Worm (Caenorhabditis elegans): ENCODE data around the gene M70.3.
A peak's percentile ranks its signal among the peaks of the same experiment; 100 is the strongest.
"Not testable (repeated sequence)": the region's sequence is repeated elsewhere in the genome, so short reads cannot be mapped to it uniquely, and the experiment has no call there.

M70.3 gene

ce11 chrIV:2246150-2246549 lies 3.9 kb upstream of the M70.3 start:
- TF ChIP-seq zip-4 (GFP tag; optimal IDR thresholded peaks at IDR 0.05), result no peak
- TF ChIP-seq skn-1 (tag; optimal IDR thresholded peaks at IDR 0.05), result no peak
- no peak for TF ChIP-seq isw-1 (GFP tag; IDR thresholded peaks at IDR 0.05)
- no peak for TF ChIP-seq hpl-2 (GFP tag; optimal IDR thresholded peaks at IDR 0.05)
- TF ChIP-seq nhr-12 (tag; optimal IDR thresholded peaks at IDR 0.05), result no peak
- no peak for TF ChIP-seq ztf-11 (tag; optimal IDR thresholded peaks at IDR 0.05)
- no peak for TF ChIP-seq snpc-4 (tag; optimal IDR thresholded peaks at IDR 0.05)
- TF ChIP-seq zag-1 (tag; optimal IDR thresholded peaks at IDR 0.05), result no peak
- TF ChIP-seq ceh-63 (GFP tag; optimal IDR thresholded peaks at IDR 0.05), result no peak
- no peak for TF ChIP-seq unc-98 (GFP tag; IDR thresholded peaks at IDR 0.05)
- TF ChIP-seq elt-3 (tag; optimal IDR thresholded peaks at IDR 0.05), result no peak

ce11 chrIV:2245565-2245964 lies 3.3 kb upstream of the M70.3 start, which contains the start of gene M70.1:
Gene M70.1, plus strand, starts transcription at chrIV:2245865.
- TF ChIP-seq nhr-76, pqm-1, elt-2 (tag; optimal IDR thresholded peaks at IDR 0.05): not testable (repeated sequence)

ce11 chrIV:2236654-2237613 lies 5.3 kb downstream of the M70.3 start:
- TF ChIP-seq xbp-1 (tag; optimal IDR thresholded peaks at IDR 0.05) (no peak), mab-9 (GFP tag; IDR thresholded peaks at IDR 0.05) (peak; percentile 13; the same call in 1 of the 2 replicates), fkh-10 (GFP tag; optimal IDR thresholded peaks at IDR 0.05) (no peak), efl-1 (optimal IDR thresholded peaks at IDR 0.05) (no peak), efl-1 (GFP tag; optimal IDR thresholded peaks at IDR 0.05 in 1 of 2) (peak in 1 of 2 experiments; percentile 56), ceh-82 (tag; optimal IDR thresholded peaks at IDR 0.05) (no peak)

- TF ChIP-seq mep-1 (tag; optimal IDR thresholded peaks at IDR 0.05), result no peak
- TF ChIP-seq zip-4 (GFP tag; optimal IDR thresholded peaks at IDR 0.05), result no peak
- TF ChIP-seq egl-13 (tag; optimal IDR thresholded peaks at IDR 0.05), result no peak
- TF ChIP-seq lsy-2 (tag; optimal IDR thresholded peaks at IDR 0.05), result no peak
- no peak for TF ChIP-seq efl-1 (optimal IDR thresholded peaks at IDR 0.05)
- TF ChIP-seq efl-1 (GFP tag; optimal IDR thresholded peaks at IDR 0.05 in 1 of 2), result no peak
- TF ChIP-seq sox-4 (tag; optimal IDR thresholded peaks at IDR 0.05), result no peak
- TF ChIP-seq hlh-17 (GFP tag; optimal IDR thresholded peaks at IDR 0.05; ENCODE audit: borderline replicate concordance), result no peak
Measured at ce11 chrIV:2235983-2236382, 6.3 kb downstream of the M70.3 start.

ce11 chrIV:2228678-2229077 lies 13.6 kb downstream of the M70.3 start:
- TF ChIP-seq zip-4 (GFP tag; optimal IDR thresholded peaks at IDR 0.05) (no peak), mep-1 (tag; optimal IDR thresholded peaks at IDR 0.05) (no peak), lin-15B (tag; optimal IDR thresholded peaks at IDR 0.05) (no peak), aly-2 (tag; optimal IDR thresholded peaks at IDR 0.05) (no peak), pqm-1 (tag; optimal IDR thresholded peaks at IDR 0.05) (no peak), nhr-11 (tag; optimal IDR thresholded peaks at IDR 0.05) (no peak), ceh-63 (GFP tag; optimal IDR thresholded peaks at IDR 0.05) (no peak), F16B12.6 (tag; optimal IDR thresholded peaks at IDR 0.05) (no peak), irx-1 (tag; optimal IDR thresholded peaks at IDR 0.05) (no peak), fkh-4 (tag; optimal IDR thresholded peaks at IDR 0.05; ENCODE audit: borderline replicate concordance) (no peak), pag-3 (tag; optimal IDR thresholded peaks at IDR 0.05; ENCODE audit: borderline replicate concordance, insufficient read depth) (no peak), nhr-84 (tag; optimal IDR thresholded peaks at IDR 0.05) (no peak), C16A3.4 (tag; optimal IDR thresholded peaks at IDR 0.05) (no peak), nhr-20 (tag; optimal IDR thresholded peaks at IDR 0.05) (no peak), unc-130 (tag; optimal IDR thresholded peaks at IDR 0.05) (no peak), efl-1 (optimal IDR thresholded peaks at IDR 0.05) (no peak), efl-1 (GFP tag; optimal IDR thresholded peaks at IDR 0.05 in 1 of 2) (no peak), skn-1 (tag; optimal IDR thresholded peaks at IDR 0.05) (no peak), ets-5 (GFP tag; IDR thresholded peaks at IDR 0.05) (no peak), aha-1 (tag; optimal IDR thresholded peaks at IDR 0.05) (no peak)
